Fruit fly (Drosophila melanogaster) whole organism, pupa: Measurements from ENCODE around the gene Sse.

Experiments
- CG10348 ChIP-seq: fragments of 200-800 bp; sonication (Bioruptor generic); IDR thresholded peaks from 2 replicates; pipeline ENCODE4 v1.3.6; 2022; ENCODE audit warnings: missing biosample characterization, missing genetic modification characterization
- CG17806 ChIP-seq: fragments of 200-800 bp; sonication (Bioruptor generic); optimal IDR thresholded peaks from 2 replicates; lab custom pipeline; 2018; ENCODE audit warnings: missing biosample characterization, mild to moderate bottlenecking, missing genetic modification characterization, moderate library complexity
- CG32121 ChIP-seq: fragments of 200-800 bp; sonication (Bioruptor generic); IDR thresholded peaks from 2 replicates; pipeline ENCODE4 v1.3.6; 2022; ENCODE audit warnings: missing biosample characterization, missing genetic modification characterization
- CG4496 ChIP-seq: fragments of 200-800 bp; sonication (Bioruptor generic); IDR thresholded peaks from 3 replicates; pipeline ENCODE4 v1.3.6; 2022; ENCODE audit warnings: missing biosample characterization, missing genetic modification characterization
- CG8301 ChIP-seq: fragments of 200-800 bp; sonication (Bioruptor generic); optimal IDR thresholded peaks from 2 replicates; lab custom pipeline; 2018; ENCODE audit warnings: missing biosample characterization, mild to moderate bottlenecking, missing genetic modification characterization
- D1 ChIP-seq: fragments of 200-800 bp; sonication (Bioruptor generic); optimal IDR thresholded peaks from 2 replicates; lab custom pipeline; 2018; ENCODE audit warnings: missing biosample characterization, mild to moderate bottlenecking, missing genetic modification characterization, moderate library complexity
- EcR ChIP-seq: fragments of 200-800 bp; sonication (Bioruptor generic); optimal IDR thresholded peaks from 3 replicates; lab custom pipeline; 2019; ENCODE audit warnings: missing biosample characterization, missing genetic modification characterization, mild to moderate bottlenecking, moderate library complexity, missing genetic modification reagents
- Ets98B ChIP-seq: fragments of 200-800 bp; sonication (Bioruptor generic); IDR thresholded peaks from 2 replicates; pipeline ENCODE4 v1.3.6; 2022; ENCODE audit warnings: missing biosample characterization, missing genetic modification characterization
- Pif1A ChIP-seq: fragments of 200-800 bp; sonication (Bioruptor generic); optimal IDR thresholded peaks from 3 replicates; lab custom pipeline; 2016; ENCODE audit warnings: missing biosample characterization, missing genetic modification characterization
- Snoo ChIP-seq: fragments of 200-800 bp; sonication (Bioruptor generic); optimal IDR thresholded peaks from 3 replicates; lab custom pipeline; 2017; ENCODE audit warnings: missing biosample characterization, mild to moderate bottlenecking, missing genetic modification characterization, inconsistent platforms
- rn ChIP-seq: fragments of 200-800 bp; sonication (Bioruptor generic); IDR thresholded peaks from 2 replicates; pipeline ENCODE4 v1.3.6; 2022; ENCODE audit warnings: missing biosample characterization, missing genetic modification characterization

DNA sequence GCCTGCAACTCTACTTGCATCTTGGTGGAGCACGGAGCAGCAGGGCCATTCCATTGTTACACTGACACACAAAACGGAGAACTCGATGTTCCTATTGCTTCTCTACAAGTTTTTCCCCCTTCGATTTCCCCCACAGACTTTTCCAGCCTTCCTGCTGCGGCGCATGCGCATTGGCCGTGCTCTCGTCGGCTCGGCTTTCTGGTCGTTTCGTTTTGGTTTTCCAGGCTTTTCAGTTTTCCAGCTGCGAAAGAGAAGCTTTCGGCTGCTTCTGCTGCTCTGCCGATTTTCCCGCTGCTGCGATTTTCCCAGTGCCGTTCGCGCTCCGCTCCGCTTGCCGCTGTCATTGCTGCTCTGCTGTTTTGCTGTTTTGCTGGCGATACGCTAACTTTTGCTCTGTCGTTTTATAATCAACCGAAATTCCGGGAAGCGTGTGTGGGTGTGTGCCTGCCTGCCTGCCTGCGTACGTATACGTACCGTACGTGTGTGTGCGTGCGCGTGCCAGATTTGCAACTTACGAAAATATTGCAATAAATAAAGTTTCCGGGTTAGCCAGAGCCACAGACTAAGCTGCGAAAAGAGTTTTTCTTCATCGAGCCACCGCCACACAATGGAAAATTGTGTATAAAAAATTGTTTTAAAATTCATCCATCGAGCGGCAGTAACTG lies 16.3 kb upstream of the Sse start:
- TF ChIP-seq CG4496 (no peak), CG32121 (GFP tag; lab: Robert Waterston, UW) (no peak), Ets98B (GFP tag; lab: Robert Waterston, UW) (no peak), CG10348 (GFP tag; lab: Robert Waterston, UW) (no peak), EcR (no peak), CG8301 (tag; lab: Kevin White, UChicago) (no peak), rn (no peak), Snoo (tag; lab: Kevin White, UChicago) (no peak), CG17806 (no peak), D1 (no peak), Pif1A (GFP tag; lab: Kevin White, UChicago) (no peak)
